Worm (Caenorhabditis elegans) whole organism, young adult: ENCODE results near the gene nsun-5.

Experiments used
- B0336.3 ChIP-seq: fragments of 200-800 bp; sonication (Bioruptor generic); IDR thresholded peaks from 2 replicates; pipeline ENCODE4 v1.3.6; 2022; ENCODE audit warnings: missing genetic modification characterization, missing compliant biosample characterization
- D2030.7 ChIP-seq: fragments of 200-800 bp; sonication (Bioruptor generic); IDR thresholded peaks from 2 replicates; pipeline ENCODE4 v1.3.6; 2022; ENCODE audit warnings: missing genetic modification reagents, missing genetic modification characterization, missing compliant biosample characterization
- F23B12.7 ChIP-seq: sonication (generic microtip); optimal IDR thresholded peaks from 2 replicates; lab custom pipeline; 2017; ENCODE audit warnings: missing genetic modification characterization, mild to moderate bottlenecking, missing compliant biosample characterization, antibody characterized with exemption, moderate library complexity; ENCODE audit not compliant: insufficient read depth
- Y79H2A.3 ChIP-seq: fragments of 200-800 bp; sonication (Bioruptor generic); conservative IDR thresholded peaks from 2 replicates; pipeline ENCODE4 v1.3.6; 2022; ENCODE audit warnings: missing genetic modification reagents, missing genetic modification characterization, missing compliant biosample characterization
- him-1 ChIP-seq: sonication (generic microtip); optimal IDR thresholded peaks from 2 replicates; lab custom pipeline; 2016; ENCODE audit warnings: missing genotype, missing genetic modification reagents, missing genetic modification characterization, missing compliant biosample characterization
- mel-28 ChIP-seq: sonication (generic microtip); optimal IDR thresholded peaks from 2 replicates; lab custom pipeline; 2016; ENCODE audit warnings: borderline replicate concordance, mild to moderate bottlenecking, missing genetic modification characterization, missing compliant biosample characterization
- nhr-90 ChIP-seq: sonication (generic microtip); optimal IDR thresholded peaks from 2 replicates; lab custom pipeline; 2016; ENCODE audit warnings: missing genotype, mild to moderate bottlenecking, missing genetic modification characterization, missing compliant biosample characterization
- sea-2 ChIP-seq: fragments of 200-800 bp; sonication (Bioruptor generic); IDR thresholded peaks from 2 replicates; pipeline ENCODE4 v1.3.6; 2022; ENCODE audit warnings: missing genetic modification characterization, missing compliant biosample characterization

ce11 chrII:14935431-14936071 is 33.9 kb upstream of the nsun-5 start:
- TF ChIP-seq mel-28 (tag; lab: Kevin White, UChicago) (no peak), him-1 (no peak), Y79H2A.3 (GFP tag; lab: Robert Waterston, UW) (no peak), B0336.3 (GFP tag; lab: Robert Waterston, UW) (no peak), D2030.7 (no peak), sea-2 (GFP tag; lab: Robert Waterston, UW) (no peak), F23B12.7 (no peak), nhr-90 (tag; lab: Kevin White, UChicago) (no peak)
